Worm (Caenorhabditis elegans): ENCODE data around the gene C35C5.9.

DNA sequence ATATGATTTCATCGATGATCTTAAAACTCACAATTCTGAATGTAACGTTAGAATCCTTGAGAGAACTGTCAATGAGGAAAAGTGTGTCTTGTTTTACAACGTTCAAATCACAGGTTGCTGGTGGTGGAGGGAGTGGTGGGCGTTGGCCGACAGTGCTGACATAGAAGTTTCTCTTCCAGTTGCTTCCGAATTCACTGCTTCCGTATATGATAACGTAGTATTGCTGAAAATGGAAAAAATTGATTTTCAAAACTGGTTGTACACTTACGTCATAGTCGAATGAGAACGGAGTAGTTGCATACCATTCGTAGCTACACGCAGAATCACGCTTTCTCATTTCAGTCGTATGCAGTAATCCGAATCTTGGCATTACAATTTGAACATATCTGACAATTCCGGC, 44.5 kb upstream of the C35C5.9 start:
- no peak for TF ChIP-seq elt-2 (tag; optimal IDR thresholded peaks at IDR 0.05)
- TF ChIP-seq hlh-30 (tag; optimal IDR thresholded peaks at IDR 0.05; ENCODE audit: insufficient read depth) = no peak
- TF ChIP-seq tbx-2 (tag; optimal IDR thresholded peaks at IDR 0.05) = no peak
- no peak for TF ChIP-seq rnt-1 (tag; optimal IDR thresholded peaks at IDR 0.05)
- TF ChIP-seq fkh-10 (GFP tag; optimal IDR thresholded peaks at IDR 0.05) = no peak
- TF ChIP-seq ceh-18 (tag; optimal IDR thresholded peaks at IDR 0.05) = no peak
- no peak for TF ChIP-seq tbx-7 (tag; optimal IDR thresholded peaks at IDR 0.05)

All from whole organism, late embryonic.